Worm (Caenorhabditis elegans): ENCODE measurements around the gene pgp-3.
A peak's percentile ranks its signal among the peaks of the same experiment; 100 is the strongest.

Gene pgp-3

DNA sequence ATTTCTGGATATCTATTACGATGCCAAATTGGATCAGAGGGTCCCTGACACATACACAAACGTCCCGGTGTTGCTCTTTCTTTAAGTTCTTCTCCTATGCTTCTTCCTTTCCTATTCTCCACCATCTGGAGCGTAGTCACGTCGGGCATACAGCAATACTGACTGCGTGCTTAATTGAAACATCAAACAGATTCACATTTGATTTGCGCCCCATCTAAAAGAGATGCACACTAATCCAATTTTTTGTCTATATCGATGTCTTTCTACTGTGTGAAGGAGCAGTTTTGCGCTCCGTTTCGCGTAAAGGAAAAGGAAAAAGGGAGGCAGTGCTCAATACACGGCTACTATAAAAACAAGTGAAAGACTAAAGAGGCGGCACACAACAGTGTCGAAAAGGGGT, 23.2 kb upstream of the pgp-3 start:
- no peak for TF ChIP-seq ceh-18 (tag; optimal IDR thresholded peaks at IDR 0.05)
- peak; percentile 87 for TF ChIP-seq unc-42 (tag; optimal IDR thresholded peaks at IDR 0.05)

DNA sequence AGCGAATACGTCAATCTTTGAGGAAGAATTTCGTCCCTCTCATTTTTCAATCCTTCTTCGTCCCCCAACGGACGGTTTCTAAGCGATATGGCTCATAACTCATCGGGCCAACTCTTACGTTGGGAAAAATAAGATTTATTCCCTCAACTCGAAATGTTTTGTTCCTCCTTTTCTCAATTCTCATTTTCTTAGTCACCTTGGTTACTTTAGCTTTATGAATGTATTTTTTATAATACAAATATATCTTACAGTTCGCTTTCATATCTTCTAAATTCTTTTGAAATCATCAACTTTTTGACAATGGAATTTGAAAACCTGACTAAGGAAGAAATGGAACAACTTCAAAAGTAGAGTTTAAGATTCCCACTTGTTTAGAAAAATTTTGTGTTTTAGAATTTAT, 22.5 kb upstream of the pgp-3 start, which contains the start of gene npr-9:
npr-9 (plus strand) TSS at position 301 of the 400 bp plus-strand sequence.
- TF ChIP-seq C08G9.2 (tag; optimal IDR thresholded peaks at IDR 0.05) (no peak), ttx-3 (tag; optimal IDR thresholded peaks at IDR 0.05) (no peak), madf-2 (tag; optimal IDR thresholded peaks at IDR 0.05) (no peak), ceh-6 (GFP tag; optimal IDR thresholded peaks at IDR 0.05) (no peak), tbx-7 (tag; optimal IDR thresholded peaks at IDR 0.05) (no peak), syd-9 (tag; optimal IDR thresholded peaks at IDR 0.05) (no peak), lim-6 (tag; optimal IDR thresholded peaks at IDR 0.05) (no peak), hlh-6 (tag; optimal IDR thresholded peaks at IDR 0.05) (no peak), K02D7.2 (tag; optimal IDR thresholded peaks at IDR 0.05) (no peak), pros-1 (tag; optimal IDR thresholded peaks at IDR 0.05) (no peak), rnt-1 (tag; optimal IDR thresholded peaks at IDR 0.05) (no peak), ceh-34 (tag; optimal IDR thresholded peaks at IDR 0.05) (no peak), hlh-13 (GFP tag; optimal IDR thresholded peaks at IDR 0.05) (no peak), F13H6.1 (tag; optimal IDR thresholded peaks at IDR 0.05) (no peak), ref-2 (tag; optimal IDR thresholded peaks at IDR 0.05) (no peak)

DNA sequence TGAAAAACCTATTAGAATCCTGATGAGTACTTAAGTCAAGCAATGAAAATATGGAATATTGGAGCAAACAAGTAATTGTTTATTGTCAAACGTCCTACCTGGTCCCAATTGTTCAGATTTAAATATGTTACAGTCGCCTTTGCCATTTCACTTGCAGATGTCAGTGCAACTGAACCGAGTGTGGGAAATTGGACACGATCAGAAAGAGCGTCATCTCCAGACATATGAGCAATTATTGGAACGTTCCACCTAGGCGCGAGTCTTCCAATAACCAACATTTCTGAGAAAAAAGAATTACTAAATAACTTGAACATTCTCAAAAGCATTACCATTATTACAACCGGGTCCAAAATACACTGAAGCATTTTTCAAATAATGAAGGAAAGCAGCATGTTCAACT, 14.9 kb upstream of the pgp-3 start:
- TF ChIP-seq mec-3 (tag; optimal IDR thresholded peaks at IDR 0.05; ENCODE audit: borderline replicate concordance), result no peak
- no peak for TF ChIP-seq sox-2 (GFP tag; IDR thresholded peaks at IDR 0.05)
- no peak for TF ChIP-seq nhr-232 (tag; optimal IDR thresholded peaks at IDR 0.05)
- TF ChIP-seq zip-5 (tag; optimal IDR thresholded peaks at IDR 0.05), result no peak
- no peak for TF ChIP-seq elt-2 (tag; optimal IDR thresholded peaks at IDR 0.05)
- TF ChIP-seq ceh-19 (GFP tag; optimal IDR thresholded peaks at IDR 0.05), result no peak
- TF ChIP-seq che-1 (tag; optimal IDR thresholded peaks at IDR 0.05), result no peak
- TF ChIP-seq ceh-14 (tag; optimal IDR thresholded peaks at IDR 0.05), result no peak
- TF ChIP-seq elt-4 (tag; optimal IDR thresholded peaks at IDR 0.05), result no peak
- TF ChIP-seq nfya-1 (tag; optimal IDR thresholded peaks at IDR 0.05), result no peak
- TF ChIP-seq hlh-6 (tag; optimal IDR thresholded peaks at IDR 0.05), result no peak
- TF ChIP-seq ref-2 (tag; optimal IDR thresholded peaks at IDR 0.05), result no peak
- TF ChIP-seq ceh-9 (tag; optimal IDR thresholded peaks at IDR 0.05), result no peak
- TF ChIP-seq dve-1 (tag; optimal IDR thresholded peaks at IDR 0.05), result no peak
- no peak for TF ChIP-seq pqm-1 (tag; optimal IDR thresholded peaks at IDR 0.05)
- TF ChIP-seq madf-2 (tag; optimal IDR thresholded peaks at IDR 0.05), result no peak
- no peak for TF ChIP-seq hlh-13 (GFP tag; optimal IDR thresholded peaks at IDR 0.05)
- no peak for TF ChIP-seq eyg-1 (tag; optimal IDR thresholded peaks at IDR 0.05)
- TF ChIP-seq unc-3 (GFP tag; conservative IDR thresholded peaks at IDR 0.05), result no peak
- no peak for TF ChIP-seq unc-3 (tag; optimal IDR thresholded peaks at IDR 0.05)

DNA sequence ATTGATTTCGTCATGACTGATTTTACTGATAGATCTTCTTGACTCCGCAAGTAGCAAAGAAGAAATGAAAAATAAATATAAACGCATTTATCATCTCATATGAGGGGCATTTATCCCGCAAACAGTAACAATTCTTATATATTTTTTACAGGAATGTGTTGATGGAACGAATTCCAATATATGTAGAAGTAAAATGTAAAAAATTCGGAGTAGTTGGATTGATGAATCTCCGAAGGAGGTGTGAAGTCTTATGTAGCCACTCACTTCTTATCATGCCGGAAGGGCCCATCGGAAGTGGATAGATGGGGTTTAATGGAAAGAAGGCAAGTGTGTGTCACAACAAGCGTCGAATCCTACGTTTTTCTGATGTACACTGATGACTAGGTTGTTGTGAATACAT, 14.2 kb upstream of the pgp-3 start, which contains the start of gene gcy-9:
gcy-9 (minus strand) TSS at position 101 of the 400 bp plus-strand sequence.
- no peak for TF ChIP-seq pag-3 (tag; optimal IDR thresholded peaks at IDR 0.05; ENCODE audit: borderline replicate concordance)
- no peak for TF ChIP-seq fkh-10 (GFP tag; optimal IDR thresholded peaks at IDR 0.05)
- no peak for TF ChIP-seq ttx-3 (tag; optimal IDR thresholded peaks at IDR 0.05)
- TF ChIP-seq ceh-19 (GFP tag; optimal IDR thresholded peaks at IDR 0.05), result no peak
- no peak for TF ChIP-seq lim-6 (tag; optimal IDR thresholded peaks at IDR 0.05)
- TF ChIP-seq mec-3 (tag; optimal IDR thresholded peaks at IDR 0.05; ENCODE audit: borderline replicate concordance), result no peak
- TF ChIP-seq fkh-6 (tag; optimal IDR thresholded peaks at IDR 0.05), result no peak
- TF ChIP-seq hlh-15 (tag; optimal IDR thresholded peaks at IDR 0.05), result no peak
- TF ChIP-seq rnt-1 (tag; optimal IDR thresholded peaks at IDR 0.05), result no peak
- TF ChIP-seq pha-4 (tag; optimal IDR thresholded peaks at IDR 0.05), result no peak
- TF ChIP-seq T23F11.4 (GFP tag; optimal IDR thresholded peaks at IDR 0.05), result no peak
- TF ChIP-seq ceh-45 (GFP tag; IDR thresholded peaks at IDR 0.05), result no peak
- TF ChIP-seq Y22D7AL.16 (tag; optimal IDR thresholded peaks at IDR 0.05), result no peak

Measured in whole organism, late embryonic.